Worm (Caenorhabditis elegans) whole organism, young adult: ENCODE data around the gene inft-2.

Experiments used
- hmg-20 ChIP-seq: fragments of 200-800 bp; sonication (Bioruptor generic); IDR thresholded peaks from 2 replicates; pipeline ENCODE4 v1.3.6; 2022; ENCODE audit warnings: missing genetic modification reagents, missing genetic modification characterization, missing compliant biosample characterization
- pha-4 ChIP-seq: fragments of 150-350 bp; sonication (generic microtip); optimal IDR thresholded peaks from 2 replicates; lab custom pipeline; 2014; ENCODE audit warnings: missing biosample characterization, missing genetic modification reagents, missing genetic modification characterization
- ztf-25 ChIP-seq: fragments of 200-800 bp; sonication (Bioruptor generic); IDR thresholded peaks from 2 replicates; pipeline ENCODE4 v1.3.6; 2022; ENCODE audit warnings: missing genetic modification reagents, missing genetic modification characterization, missing compliant biosample characterization

DNA sequence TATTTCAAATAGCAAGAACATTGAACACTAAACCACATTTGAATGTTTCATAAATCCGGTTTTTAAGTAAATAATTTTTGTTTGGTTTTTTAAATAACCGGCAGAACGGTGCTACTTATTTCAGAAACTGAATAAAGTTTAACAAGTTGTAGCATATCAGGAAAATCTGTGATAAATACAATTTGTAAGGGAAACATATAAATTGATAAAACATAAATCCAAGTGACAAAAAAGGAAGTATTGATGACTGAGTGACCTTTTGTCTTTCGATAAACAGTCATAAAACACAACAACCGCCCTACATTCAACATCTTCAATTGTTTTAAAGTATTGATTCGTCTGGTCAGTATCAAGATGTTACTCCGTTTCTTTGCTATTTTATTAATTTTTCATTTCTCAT is 6.8 kb upstream of the inft-2 start, which contains the start of gene far-5:
- no peak for TF ChIP-seq pha-4 (tag; lab: Kevin White, UChicago)
- TF ChIP-seq hmg-20, result no peak
- TF ChIP-seq ztf-25 (GFP tag; lab: Robert Waterston, UW), result no peak
